Worm (Caenorhabditis elegans): ENCODE data around the gene fbxc-12.

ce11 chrIV:914856-915255 lies 9.8 kb downstream of the fbxc-12 start:
- TF ChIP-seq ztf-23 (GFP tag; IDR thresholded peaks at IDR 0.05): no peak
- TF ChIP-seq klf-2 (GFP tag; conservative IDR thresholded peaks at IDR 0.05): no peak
